Fruit fly (Drosophila melanogaster): ENCODE results near the gene CG32022.

CG32022 gene

DNA sequence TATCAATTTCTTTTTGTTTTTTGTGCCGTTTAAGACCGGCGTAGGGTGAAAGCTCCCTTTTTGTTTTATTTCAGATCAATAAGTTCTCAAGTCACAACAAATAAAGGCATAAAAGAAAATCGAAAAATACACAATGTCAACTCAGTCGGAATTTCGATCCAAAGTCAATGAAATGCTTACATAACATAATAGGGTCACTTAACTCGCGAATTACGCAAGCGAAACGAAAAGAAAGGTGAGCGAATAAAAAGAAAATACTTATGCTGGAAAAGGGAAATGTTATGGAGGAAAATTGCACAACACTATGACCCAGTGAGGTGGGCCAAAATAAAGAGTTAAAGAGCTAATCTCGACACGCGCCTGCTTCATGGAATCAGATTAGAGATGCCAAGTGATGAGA is 25.1 kb downstream of the CG32022 start:
- TF ChIP-seq CG7745 (tag; optimal IDR thresholded peaks at IDR 0.05) (no peak), PHDP (tag; optimal IDR thresholded peaks at IDR 0.05) (no peak), Pdp1 (GFP tag; optimal IDR thresholded peaks at IDR 0.05) (peak in 1 of 2 experiments; percentile 87)

DNA sequence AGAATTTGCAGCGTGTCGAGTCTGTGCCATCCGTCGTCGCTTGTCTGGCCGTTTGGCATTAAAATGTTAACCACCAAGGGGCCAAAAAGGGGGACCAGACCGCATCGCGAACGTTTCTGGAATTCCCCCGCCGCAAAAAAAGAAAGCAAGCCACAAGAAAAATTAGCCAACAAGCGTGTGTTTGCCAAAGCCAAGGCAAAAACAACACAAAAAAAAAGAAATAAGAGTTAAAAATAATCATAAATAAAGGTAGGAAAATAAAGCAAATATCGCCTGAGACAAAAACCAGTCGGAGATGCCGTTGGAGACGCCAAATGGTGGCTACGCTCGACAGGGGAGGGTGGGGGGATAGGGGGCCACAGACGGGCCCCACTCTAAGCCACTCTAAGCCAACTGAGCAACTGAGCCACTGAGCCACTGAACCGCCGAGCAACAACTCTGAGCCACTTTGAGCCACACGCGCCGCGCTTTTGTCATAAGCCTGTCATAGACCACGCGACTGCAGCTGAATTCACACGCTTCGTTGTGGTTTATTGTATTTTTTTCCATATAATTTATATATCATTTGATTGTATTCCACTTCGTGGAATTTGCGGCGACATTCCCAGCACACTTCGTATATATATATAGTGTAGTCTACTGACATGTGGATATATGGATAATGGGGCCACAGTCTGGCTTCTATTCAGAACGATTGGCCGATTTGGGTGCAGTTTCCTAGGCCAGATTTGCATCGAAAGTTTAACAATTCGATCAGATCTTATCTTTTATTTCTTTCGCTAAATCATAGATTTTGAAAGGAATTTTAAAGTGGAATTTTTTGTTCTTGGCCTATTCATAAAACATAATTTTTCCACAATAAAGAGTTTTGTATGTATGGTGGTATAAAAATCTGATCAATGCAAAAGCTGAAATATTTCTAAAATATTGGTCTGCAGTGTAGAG is 27.2 kb downstream of the CG32022 start:
- TF ChIP-seq ham (GFP tag; IDR thresholded peaks at IDR 0.05) (no peak), CG31224 (GFP tag; IDR thresholded peaks at IDR 0.05) (no peak), oc (tag; optimal IDR thresholded peaks at IDR 0.05) (peak; percentile 82), Gsc (GFP tag; IDR thresholded peaks at IDR 0.05) (no peak), salm (tag; optimal IDR thresholded peaks at IDR 0.05) (no peak), chinmo (GFP tag; IDR thresholded peaks at IDR 0.05; ENCODE audit: partially characterized antibody) (peak; percentile 88; the same call in 3 of the 4 replicates), dmrt99B (tag; optimal IDR thresholded peaks at IDR 0.05) (peak; percentile 16), CG15514 (GFP tag; optimal IDR thresholded peaks at IDR 0.05) (peak; percentile 9), ab (GFP tag; optimal IDR thresholded peaks at IDR 0.05) (no peak), dm (GFP tag; optimal IDR thresholded peaks at IDR 0.05) (no peak), CG2202 (tag; optimal IDR thresholded peaks at IDR 0.05) (no peak), CG14860 (GFP tag; IDR thresholded peaks at IDR 0.05; ENCODE audit: partially characterized antibody) (no peak), H15 (GFP tag; IDR thresholded peaks at IDR 0.05) (no peak), NFAT (GFP tag; IDR thresholded peaks at IDR 0.05) (0 out of 2 replicates have a peak, but pooled peaks have one; percentile 37), nerfin-2 (GFP tag; IDR thresholded peaks at IDR 0.05; ENCODE audit: partially characterized antibody) (no peak), Med (GFP tag) (peak; percentile 71), Hmr (GFP tag; optimal IDR thresholded peaks at IDR 0.05) (peak; percentile 36), ato (GFP tag; IDR thresholded peaks at IDR 0.05; ENCODE audit: partially characterized antibody) (no peak), sima (GFP tag; optimal IDR thresholded peaks at IDR 0.05) (no peak), Sry-δ (GFP tag; optimal IDR thresholded peaks at IDR 0.05) (no peak), Sry-β (GFP tag; optimal IDR thresholded peaks at IDR 0.05) (no peak), Antp (GFP tag; optimal IDR thresholded peaks at IDR 0.05) (no peak), crc (GFP tag; optimal IDR thresholded peaks at IDR 0.05) (no peak), lab (GFP tag; optimal IDR thresholded peaks at IDR 0.05) (peak; percentile 0), CG2116 (GFP tag; optimal IDR thresholded peaks at IDR 0.05) (no peak), CG32532 (GFP tag; IDR thresholded peaks at IDR 0.05) (peak; percentile 58), CG12769 (tag; optimal IDR thresholded peaks at IDR 0.05) (peak; percentile 33), CTCF (GFP tag; optimal IDR thresholded peaks at IDR 0.05) (no peak), kni (GFP tag; optimal IDR thresholded peaks at IDR 0.05) (no peak), Jarid2 (GFP tag; optimal IDR thresholded peaks at IDR 0.05) (no peak), CG18599 (GFP tag; optimal IDR thresholded peaks at IDR 0.05) (peak; percentile 24), Sox100B (GFP tag; optimal IDR thresholded peaks at IDR 0.05) (no peak), CG7372 (GFP tag; IDR thresholded peaks at IDR 0.05) (no peak), dpn (GFP tag; optimal IDR thresholded peaks at IDR 0.05) (no peak), CG2120 (GFP tag; optimal IDR thresholded peaks at IDR 0.05) (no peak), emc (GFP tag; optimal IDR thresholded peaks at IDR 0.05) (no peak), gsb (GFP tag; IDR thresholded peaks at IDR 0.05) (no peak), Rfx (GFP tag; IDR thresholded peaks at IDR 0.05) (peak; percentile 26; the same call in 1 of the 2 replicates), crp (GFP tag; optimal IDR thresholded peaks at IDR 0.05) (no peak), hkb (optimal IDR thresholded peaks at IDR 0.05) (no peak), hkb (GFP tag; IDR thresholded peaks at IDR 0.05) (no peak), Lim3 (GFP tag; IDR thresholded peaks at IDR 0.05) (no peak), Neu2 (GFP tag; optimal IDR thresholded peaks at IDR 0.05; ENCODE audit: borderline replicate concordance) (no peak), Nf-YB (GFP tag; optimal IDR thresholded peaks at IDR 0.05) (no peak)
